Fruit fly (Drosophila melanogaster) whole organism, embryonic: ENCODE data around the gene CG34283.

Experiments
- C15 ChIP-seq: fragments of 200-800 bp; sonication (Bioruptor generic); IDR thresholded peaks from 3 replicates; pipeline ENCODE4 v1.3.6; 2022; ENCODE audit warnings: missing biosample characterization, missing genetic modification characterization
- CG10147 ChIP-seq: fragments of 200-800 bp; sonication (Bioruptor generic); optimal IDR thresholded peaks from 2 replicates; lab custom pipeline; 2019; ENCODE audit warnings: missing biosample characterization, mild to moderate bottlenecking, missing genetic modification characterization, moderate library complexity
- CG10321 ChIP-seq: fragments of 200-800 bp; sonication (Bioruptor generic); IDR thresholded peaks from 2 replicates; pipeline ENCODE4 v1.3.6; 2022; ENCODE audit warnings: missing biosample characterization, missing genetic modification characterization
- CG11093 ChIP-seq: fragments of 200-800 bp; sonication (Bioruptor generic); IDR thresholded peaks from 3 replicates; pipeline ENCODE4 v1.3.6; 2022; ENCODE audit warnings: missing biosample characterization, missing genetic modification characterization
- CG12391 ChIP-seq: fragments of 200-800 bp; sonication (Bioruptor generic); optimal IDR thresholded peaks from 3 replicates; lab custom pipeline; 2018; ENCODE audit warnings: missing biosample characterization, mild to moderate bottlenecking, missing genetic modification characterization, moderate library complexity
- CG13123 ChIP-seq: fragments of 200-800 bp; sonication (Bioruptor generic); optimal IDR thresholded peaks from 2 replicates; lab custom pipeline; 2016; ENCODE audit warnings: missing biosample characterization, missing genetic modification characterization
- CG14441 ChIP-seq: fragments of 200-800 bp; sonication (Bioruptor generic); IDR thresholded peaks from 2 replicates; pipeline ENCODE4 v1.3.6; 2022; ENCODE audit warnings: missing biosample characterization, missing genetic modification characterization
- CG15011 ChIP-seq: fragments of 200-800 bp; sonication (Bioruptor generic); optimal IDR thresholded peaks from 3 replicates; lab custom pipeline; 2018; ENCODE audit warnings: missing biosample characterization, mild to moderate bottlenecking, missing genetic modification characterization
- CG15696 ChIP-seq: fragments of 200-800 bp; sonication (Bioruptor generic); optimal IDR thresholded peaks from 2 replicates; lab custom pipeline; 2019; ENCODE audit warnings: missing biosample characterization, mild to moderate bottlenecking, missing genetic modification characterization, moderate library complexity
- CG16779 ChIP-seq: fragments of 200-800 bp; sonication (Bioruptor generic); IDR thresholded peaks from 2 replicates; pipeline ENCODE4 v1.3.6; 2022; ENCODE audit warnings: missing biosample characterization, missing genetic modification characterization
- CG17385 ChIP-seq: fragments of 200-800 bp; sonication (Bioruptor generic); optimal IDR thresholded peaks from 3 replicates; lab custom pipeline; 2018; ENCODE audit warnings: missing biosample characterization, mild to moderate bottlenecking, missing genetic modification characterization
- CG17612 ChIP-seq: fragments of 200-800 bp; sonication (Bioruptor generic); IDR thresholded peaks from 2 replicates; pipeline ENCODE4 v1.3.6; 2022; ENCODE audit warnings: missing biosample characterization, missing genetic modification characterization
- CG18619 ChIP-seq: fragments of 200-800 bp; sonication (Bioruptor generic); optimal IDR thresholded peaks from 3 replicates; lab custom pipeline; 2017; ENCODE audit warnings: missing biosample characterization, mild to moderate bottlenecking, missing genetic modification characterization
- CG2129 ChIP-seq: fragments of 200-800 bp; sonication (Bioruptor generic); IDR thresholded peaks from 2 replicates; pipeline ENCODE4 v1.3.6; 2022; ENCODE audit warnings: missing biosample characterization, missing genetic modification characterization; ENCODE audit not compliant: partially characterized antibody
- CG3995 ChIP-seq: fragments of 200-800 bp; sonication (Bioruptor generic); optimal IDR thresholded peaks from 3 replicates; lab custom pipeline; 2016; ENCODE audit warnings: missing biosample characterization, missing genetic modification characterization
- CG6689 ChIP-seq: fragments of 200-800 bp; sonication (Bioruptor generic); IDR thresholded peaks from 2 replicates; pipeline ENCODE4 v1.3.6; 2022; ENCODE audit warnings: missing biosample characterization, missing genetic modification characterization
- CG7839 ChIP-seq: fragments of 200-800 bp; sonication (Bioruptor generic); optimal IDR thresholded peaks from 3 replicates; lab custom pipeline; 2018; ENCODE audit warnings: missing biosample characterization, mild to moderate bottlenecking, missing genetic modification characterization, moderate library complexity
- CG7963 ChIP-seq: fragments of 200-800 bp; sonication (Bioruptor generic); IDR thresholded peaks from 3 replicates; pipeline ENCODE4 v1.3.6; 2022; ENCODE audit warnings: missing biosample characterization, missing genetic modification characterization; ENCODE audit not compliant: partially characterized antibody
- CkIIα-i1 ChIP-seq: fragments of 200-800 bp; sonication (Bioruptor generic); IDR thresholded peaks from 2 replicates; pipeline ENCODE4 v1.3.6; 2022; ENCODE audit warnings: missing biosample characterization, missing genetic modification characterization
- Fer2 ChIP-seq: fragments of 200-800 bp; sonication (Bioruptor generic); optimal IDR thresholded peaks from 2 replicates; lab custom pipeline; 2018; ENCODE audit warnings: missing biosample characterization, mild to moderate bottlenecking, missing genetic modification characterization, moderate library complexity
- HLHmδ ChIP-seq: fragments of 200-800 bp; sonication (Bioruptor generic); optimal IDR thresholded peaks from 2 replicates; lab custom pipeline; 2018; ENCODE audit warnings: missing biosample characterization, mild to moderate bottlenecking, missing genetic modification characterization, moderate library complexity
- HmgZ ChIP-seq: fragments of 200-800 bp; sonication (Bioruptor generic); optimal IDR thresholded peaks from 2 replicates; lab custom pipeline; 2018; ENCODE audit warnings: missing biosample characterization, mild to moderate bottlenecking, missing genetic modification characterization
- Hr3 ChIP-seq: fragments of 200-800 bp; sonication (Bioruptor generic); optimal IDR thresholded peaks from 3 replicates; lab custom pipeline; 2016; ENCODE audit warnings: missing biosample characterization, missing genetic modification characterization
- Jarid2 ChIP-seq: fragments of 200-800 bp; sonication (Bioruptor generic); optimal IDR thresholded peaks from 3 replicates; lab custom pipeline; 2017; ENCODE audit warnings: mild to moderate bottlenecking, missing biosample characterization, missing genetic modification reagents, missing genetic modification characterization
- Lhr ChIP-seq: fragments of 200-800 bp; sonication (Bioruptor generic); optimal IDR thresholded peaks from 3 replicates; lab custom pipeline; 2017; ENCODE audit warnings: mild to moderate bottlenecking, missing biosample characterization, missing genetic modification reagents, missing genetic modification characterization
- Meics ChIP-seq: fragments of 200-800 bp; sonication (Bioruptor generic); optimal IDR thresholded peaks from 2 replicates; lab custom pipeline; 2017; ENCODE audit warnings: missing biosample characterization, mild to moderate bottlenecking, missing genetic modification characterization
- Mrtf ChIP-seq: fragments of 200-800 bp; sonication (Bioruptor generic); IDR thresholded peaks from 3 replicates; pipeline ENCODE4 v1.3.6; 2022; ENCODE audit warnings: missing biosample characterization, missing genetic modification characterization
- NK7.1 ChIP-seq: fragments of 200-800 bp; sonication (Bioruptor generic); optimal IDR thresholded peaks from 3 replicates; lab custom pipeline; 2016; ENCODE audit warnings: missing biosample characterization, missing genetic modification characterization
- Six4 ChIP-seq: fragments of 200-800 bp; sonication (Bioruptor generic); optimal IDR thresholded peaks from 2 replicates; lab custom pipeline; 2016; ENCODE audit warnings: missing biosample characterization, missing genetic modification characterization
- Sry-δ ChIP-seq: fragments of 200-800 bp; sonication (Bioruptor generic); optimal IDR thresholded peaks from 2 replicates; lab custom pipeline; 2016; ENCODE audit warnings: missing biosample characterization, missing genetic modification characterization
- Tbp ChIP-seq: fragments of >200 bp; optimal IDR thresholded peaks from 2 replicates; lab custom pipeline; 2018; ENCODE audit warnings: missing biosample characterization, missing genetic modification characterization
- YL-1 ChIP-seq: fragments of 200-800 bp; sonication (Bioruptor generic); optimal IDR thresholded peaks from 3 replicates; lab custom pipeline; 2017; ENCODE audit warnings: missing biosample characterization, mild to moderate bottlenecking, missing genetic modification characterization
- ac ChIP-seq: fragments of 200-800 bp; sonication (Bioruptor generic); optimal IDR thresholded peaks from 3 replicates; lab custom pipeline; 2017; ENCODE audit warnings: missing biosample characterization, mild to moderate bottlenecking, missing genetic modification characterization
- cg ChIP-seq: fragments of 200-800 bp; sonication (Bioruptor generic); optimal IDR thresholded peaks from 3 replicates; lab custom pipeline; 2019; ENCODE audit warnings: missing biosample characterization, mild to moderate bottlenecking, missing genetic modification characterization, moderate library complexity
- chn ChIP-seq: fragments of 200-800 bp; sonication (Bioruptor generic); optimal IDR thresholded peaks from 2 replicates; lab custom pipeline; 2016; ENCODE audit warnings: missing biosample characterization, missing genetic modification characterization
- crol ChIP-seq: fragments of 200-800 bp; sonication (Bioruptor generic); IDR thresholded peaks from 2 replicates; pipeline ENCODE4 v1.3.6; 2022; ENCODE audit warnings: missing biosample characterization, missing genetic modification characterization
- dmrt99B ChIP-seq: fragments of 200-800 bp; sonication (Bioruptor generic); optimal IDR thresholded peaks from 2 replicates; lab custom pipeline; 2018; ENCODE audit warnings: missing biosample characterization, mild to moderate bottlenecking, missing genetic modification characterization, moderate library complexity
- en ChIP-seq: fragments of 200-800 bp; sonication (Bioruptor generic); optimal IDR thresholded peaks from 2 replicates; lab custom pipeline; 2016; ENCODE audit warnings: missing biosample characterization, missing genetic modification characterization
- esg ChIP-seq: fragments of 200-800 bp; sonication (Bioruptor generic); conservative IDR thresholded peaks from 2 replicates; pipeline ENCODE4 v1.3.6; 2022; ENCODE audit warnings: missing biosample characterization, missing genetic modification characterization
- exex ChIP-seq: fragments of 200-800 bp; sonication (Bioruptor generic); optimal IDR thresholded peaks from 4 replicates; lab custom pipeline; 2018; ENCODE audit warnings: missing biosample characterization, mild to moderate bottlenecking, missing genetic modification characterization, moderate library complexity
- ham ChIP-seq: fragments of 200-800 bp; sonication (Bioruptor generic); IDR thresholded peaks from 2 replicates; pipeline ENCODE4 v1.3.6; 2022; ENCODE audit warnings: missing biosample characterization, missing genetic modification characterization
- inv ChIP-seq: fragments of 200-800 bp; sonication (Bioruptor generic); IDR thresholded peaks from 2 replicates; pipeline ENCODE4 v1.3.6; 2022; ENCODE audit warnings: missing biosample characterization, missing genetic modification characterization; ENCODE audit not compliant: partially characterized antibody
- lola ChIP-seq, 3 experiments: fragments of >200 bp in 2 of 3; fragments of 200-800 bp in 1 of 3; sonication (Bioruptor generic) in 1 of 3; optimal IDR thresholded peaks; 2 replicates each; lab custom pipeline; 2017 to 2019; ENCODE audit warnings: missing biosample characterization in 3 of 3, missing genetic modification characterization in 3 of 3, mild to moderate bottlenecking in 1 of 3, moderate library complexity in 1 of 3
- org-1 ChIP-seq: fragments of 200-800 bp; sonication (Bioruptor generic); optimal IDR thresholded peaks from 2 replicates; lab custom pipeline; 2017; ENCODE audit warnings: missing biosample characterization, missing genetic modification characterization
- rib ChIP-seq: fragments of 200-800 bp; sonication (Bioruptor generic); IDR thresholded peaks from 2 replicates; pipeline ENCODE4 v1.3.6; 2022; ENCODE audit warnings: missing biosample characterization, missing genetic modification characterization
- sens-2 ChIP-seq: fragments of 200-800 bp; sonication (Bioruptor generic); IDR thresholded peaks from 2 replicates; pipeline ENCODE4 v1.3.6; 2022; ENCODE audit warnings: missing biosample characterization, missing genetic modification characterization
- sima ChIP-seq: fragments of 200-800 bp; sonication (Bioruptor generic); optimal IDR thresholded peaks from 2 replicates; lab custom pipeline; 2016; ENCODE audit warnings: missing biosample characterization, missing genetic modification characterization
- ssp ChIP-seq: fragments of 200-800 bp; sonication (Bioruptor generic); IDR thresholded peaks from 2 replicates; pipeline ENCODE4 v1.3.6; 2022; ENCODE audit warnings: missing biosample characterization, missing genetic modification characterization
- trem ChIP-seq: fragments of 200-800 bp; optimal IDR thresholded peaks from 3 replicates; lab custom pipeline; 2019; ENCODE audit warnings: missing biosample characterization, mild to moderate bottlenecking, missing genetic modification characterization, moderate library complexity
- trh ChIP-seq: fragments of 200-800 bp; sonication (Bioruptor generic); optimal IDR thresholded peaks from 2 replicates; lab custom pipeline; 2016; ENCODE audit warnings: missing biosample characterization, missing genetic modification characterization
- tup ChIP-seq: fragments of 200-800 bp; sonication (Bioruptor generic); optimal IDR thresholded peaks from 2 replicates; lab custom pipeline; 2016; ENCODE audit warnings: missing biosample characterization, mild to moderate bottlenecking, missing genetic modification characterization, moderate library complexity
- unc-4 ChIP-seq: fragments of 200-800 bp; sonication (Bioruptor generic); IDR thresholded peaks from 2 replicates; pipeline ENCODE4 v1.3.6; 2022; ENCODE audit warnings: missing biosample characterization, missing genetic modification characterization; ENCODE audit not compliant: partially characterized antibody

Gene CG34283

dm6 chr3R:18738086-18738485, 15.7 kb upstream of the CG34283 start (continued):
- TF ChIP-seq CG15696 (tag; lab: Kevin White, UChicago) = peak; percentile 22
- TF ChIP-seq sens-2 = no peak
- TF ChIP-seq Meics (GFP tag; lab: Kevin White, UChicago) = peak; percentile 97
- TF ChIP-seq trh (GFP tag; lab: Kevin White, UChicago) = no peak
- peak; percentile 41; the same call in 1 of the 2 replicates for TF ChIP-seq CG6689 (GFP tag; lab: Robert Waterston, UW)
- TF ChIP-seq cg (GFP tag; lab: Kevin White, UChicago) = no peak
- no peak for TF ChIP-seq Mrtf (GFP tag; lab: Robert Waterston, UW)
- TF ChIP-seq Hr3 (GFP tag; lab: Kevin White, UChicago) = no peak
- TF ChIP-seq Sry-δ (GFP tag; lab: Kevin White, UChicago) = peak; percentile 72
- TF ChIP-seq Fer2 (tag; lab: Kevin White, UChicago) = no peak
- TF ChIP-seq CG17612 (GFP tag; lab: Robert Waterston, UW) = no peak
- TF ChIP-seq Tbp (GFP tag; lab: Kevin White, UChicago) = no peak
- TF ChIP-seq CG18619 (GFP tag; lab: Kevin White, UChicago) = no peak
- no peak for TF ChIP-seq Six4 (GFP tag; lab: Kevin White, UChicago)
- TF ChIP-seq CG17385 = no peak
- TF ChIP-seq CG10147 = no peak
- TF ChIP-seq HmgZ (tag; lab: Kevin White, UChicago) = no peak
- TF ChIP-seq ham = no peak
- no peak for TF ChIP-seq sima (GFP tag; lab: Kevin White, UChicago)
- no peak for TF ChIP-seq chn (GFP tag; lab: Kevin White, UChicago)
- no peak for TF ChIP-seq exex
- peak; percentile 19; the same call in 1 of the 2 replicates for TF ChIP-seq inv
- TF ChIP-seq CG10321 = no peak
- no peak for TF ChIP-seq CG7839 (tag; lab: Kevin White, UChicago)
- no peak for TF ChIP-seq CG11093 (GFP tag; lab: Robert Waterston, UW)
- TF ChIP-seq unc-4 (GFP tag; lab: Robert Waterston, UW) = no peak
- no peak for TF ChIP-seq crol (GFP tag; lab: Robert Waterston, UW)
- TF ChIP-seq CG3995 (GFP tag; lab: Kevin White, UChicago) = peak; percentile 21
- TF ChIP-seq en = no peak
- TF ChIP-seq Lhr (GFP tag; lab: Kevin White, UChicago) = no peak
- no peak for TF ChIP-seq Jarid2
- no peak for TF ChIP-seq CkIIα-i1
- TF ChIP-seq CG16779 (GFP tag; lab: Robert Waterston, UW) = no peak
- no peak for TF ChIP-seq esg (GFP tag; lab: Robert Waterston, UW)
- no peak for TF ChIP-seq CG15011 (GFP tag; lab: Kevin White, UChicago)
- TF ChIP-seq HLHmδ (GFP tag; lab: Kevin White, UChicago) = no peak
- TF ChIP-seq YL-1 (GFP tag; lab: Kevin White, UChicago) = no peak
- TF ChIP-seq CG14441 = peak; percentile 17; the same call in 1 of the 2 replicates
- no peak for TF ChIP-seq C15 (GFP tag; lab: Robert Waterston, UW)
- TF ChIP-seq dmrt99B (tag; lab: Kevin White, UChicago) = no peak
- no peak for TF ChIP-seq org-1 (GFP tag; lab: Kevin White, UChicago)
- TF ChIP-seq CG13123 = no peak
- peak; percentile 39 for TF ChIP-seq trem (tag; lab: Kevin White, UChicago)
- no peak for TF ChIP-seq CG7963 (GFP tag; lab: Robert Waterston, UW)
- TF ChIP-seq lola (GFP tag; optimal IDR thresholded peaks at IDR 0.05; lab: Kevin White, UChicago) = no peak
- TF ChIP-seq CG2129 (GFP tag; lab: Robert Waterston, UW) = 0 out of 2 replicates have a peak, but pooled peaks have one; percentile 28
- TF ChIP-seq ssp (GFP tag; lab: Robert Waterston, UW) = no peak
- TF ChIP-seq NK7.1 = no peak
- TF ChIP-seq tup (GFP tag; lab: Kevin White, UChicago) = no peak
- no peak for TF ChIP-seq ac (GFP tag; lab: Kevin White, UChicago)
- no peak for TF ChIP-seq CG12391 (tag; lab: Kevin White, UChicago)
- no peak for TF ChIP-seq rib (GFP tag; lab: Robert Waterston, UW)
